Worm (Caenorhabditis elegans): ENCODE results near the gene sao-1.
A peak's percentile ranks its signal among the peaks of the same experiment; 100 is the strongest.

DNA sequence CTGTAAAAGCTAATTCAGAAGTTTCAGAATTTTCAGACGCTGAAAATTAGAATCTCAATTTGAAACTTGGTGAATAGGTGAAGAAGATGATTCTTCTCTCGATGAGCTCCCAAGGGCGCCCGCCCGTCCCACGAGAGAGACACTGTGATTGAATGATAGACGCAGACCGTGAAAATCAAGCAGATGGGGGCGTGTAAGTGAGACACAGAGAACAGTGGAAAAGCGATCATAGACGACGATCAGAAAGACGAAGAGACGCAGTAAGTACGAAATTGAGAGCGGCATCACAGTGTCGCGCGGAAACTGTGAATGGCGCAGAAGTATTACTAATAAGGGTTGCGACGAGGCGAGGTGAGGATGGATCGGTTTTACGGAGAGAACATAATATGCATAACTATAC, 38.7 kb downstream of the sao-1 start:
- TF ChIP-seq lin-13 (GFP tag; optimal IDR thresholded peaks at IDR 0.05) (no peak), aly-2 (tag; optimal IDR thresholded peaks at IDR 0.05) (no peak), sma-9 (GFP tag; optimal IDR thresholded peaks at IDR 0.05) (peak; percentile 19), sma-9 (tag; optimal IDR thresholded peaks at IDR 0.05) (no peak), fos-1 (tag; optimal IDR thresholded peaks at IDR 0.05) (peak; percentile 28), mab-5 (tag; optimal IDR thresholded peaks at IDR 0.05) (no peak), elt-1 (tag; optimal IDR thresholded peaks at IDR 0.05) (no peak), ceh-82 (tag; optimal IDR thresholded peaks at IDR 0.05) (no peak), nhr-12 (tag; optimal IDR thresholded peaks at IDR 0.05) (no peak), egl-27 (tag; optimal IDR thresholded peaks at IDR 0.05) (no peak)
